Worm (Caenorhabditis elegans): ENCODE data around the gene abhd-3.2.

Gene abhd-3.2

DNA sequence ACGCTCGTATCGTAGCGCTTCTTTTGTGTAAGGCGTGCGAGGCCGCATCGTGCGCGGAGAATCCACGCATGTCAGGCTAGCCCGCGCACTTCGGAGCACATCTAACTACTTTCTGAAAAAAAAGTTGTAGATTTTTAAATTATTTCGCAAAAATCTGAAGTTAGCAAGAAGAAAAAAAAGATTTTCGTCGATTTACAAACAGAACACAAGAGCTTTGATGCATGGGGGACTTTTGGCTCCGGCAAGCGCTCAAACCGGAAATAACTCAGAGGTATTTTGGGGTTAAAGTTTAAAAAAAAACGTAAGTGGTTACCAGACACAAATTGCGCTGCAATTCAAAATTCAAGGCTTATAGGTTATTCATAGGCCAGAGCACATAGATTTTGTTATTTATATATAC, 39.6 kb upstream of the abhd-3.2 start, which contains the start of the genes F55A4.13 and nlf-1:
Gene F55A4.13 (minus strand): TSS at position 101 of the 400 bp plus-strand sequence.
Gene nlf-1 (minus strand): TSS at position 112 of the 400 bp plus-strand sequence.
- TF ChIP-seq R02D3.7 (tag; optimal IDR thresholded peaks at IDR 0.05) (no peak), snpc-4 (tag; optimal IDR thresholded peaks at IDR 0.05) (no peak), nhr-10 (tag; optimal IDR thresholded peaks at IDR 0.05) (no peak), F13H6.1 (tag; optimal IDR thresholded peaks at IDR 0.05) (no peak), ama-1 (optimal IDR thresholded peaks at IDR 0.05) (no peak), nhr-21 (tag; optimal IDR thresholded peaks at IDR 0.05) (no peak), sem-4 (tag; optimal IDR thresholded peaks at IDR 0.05) (no peak), C34F6.9 (tag; optimal IDR thresholded peaks at IDR 0.05) (no peak), peb-1 (tag; optimal IDR thresholded peaks at IDR 0.05) (no peak), ceh-16 (tag; optimal IDR thresholded peaks at IDR 0.05) (no peak), aly-2 (tag; optimal IDR thresholded peaks at IDR 0.05) (no peak), ztf-4 (tag; optimal IDR thresholded peaks at IDR 0.05) (no peak), elt-1 (tag; optimal IDR thresholded peaks at IDR 0.05) (no peak), skn-1 (tag; optimal IDR thresholded peaks at IDR 0.05) (no peak), nhr-6 (tag; optimal IDR thresholded peaks at IDR 0.05) (no peak), nhr-11 (tag; optimal IDR thresholded peaks at IDR 0.05) (no peak), sma-9 (GFP tag; optimal IDR thresholded peaks at IDR 0.05) (no peak), sma-9 (tag; optimal IDR thresholded peaks at IDR 0.05) (no peak), lin-13 (GFP tag; optimal IDR thresholded peaks at IDR 0.05) (no peak)

DNA sequence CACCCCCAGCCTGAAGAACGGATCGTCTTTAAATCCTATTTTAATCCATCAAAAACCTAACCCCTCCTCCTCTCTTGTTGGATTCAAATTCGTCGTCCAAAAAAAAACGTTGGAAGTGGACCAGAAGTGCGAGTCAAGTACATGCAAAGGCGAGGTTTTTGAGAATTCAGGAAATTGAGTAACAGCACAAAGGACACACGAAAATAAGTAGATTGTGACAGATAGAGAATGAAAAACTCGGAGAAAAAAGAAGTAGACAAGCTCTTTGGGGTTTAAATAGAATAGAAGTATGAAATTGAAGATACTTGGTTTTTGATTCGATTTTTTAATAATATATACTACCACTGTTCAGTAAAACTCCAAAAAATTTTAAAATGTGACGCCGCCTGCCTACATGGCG, 36.9 kb upstream of the abhd-3.2 start:
- TF ChIP-seq F13H6.1 (tag; optimal IDR thresholded peaks at IDR 0.05) = no peak
- TF ChIP-seq elt-1 (tag; optimal IDR thresholded peaks at IDR 0.05) = no peak
- TF ChIP-seq nhr-12 (tag; optimal IDR thresholded peaks at IDR 0.05) = no peak
- no peak for TF ChIP-seq ama-1 (optimal IDR thresholded peaks at IDR 0.05)
- TF ChIP-seq nhr-77 (tag; optimal IDR thresholded peaks at IDR 0.05) = no peak
- no peak for TF ChIP-seq mab-5 (tag; optimal IDR thresholded peaks at IDR 0.05)
- no peak for TF ChIP-seq nhr-11 (tag; optimal IDR thresholded peaks at IDR 0.05)
- no peak for TF ChIP-seq lin-39 (tag; optimal IDR thresholded peaks at IDR 0.05)
- TF ChIP-seq fos-1 (tag; optimal IDR thresholded peaks at IDR 0.05) = no peak
- no peak for TF ChIP-seq R02D3.7 (tag; optimal IDR thresholded peaks at IDR 0.05)
- TF ChIP-seq ceh-82 (tag; optimal IDR thresholded peaks at IDR 0.05) = no peak
- TF ChIP-seq egl-27 (tag; optimal IDR thresholded peaks at IDR 0.05) = no peak
- no peak for TF ChIP-seq ZK546.5 (tag; optimal IDR thresholded peaks at IDR 0.05)
- no peak for TF ChIP-seq Y55F3AM.14 (GFP tag; optimal IDR thresholded peaks at IDR 0.05)
- TF ChIP-seq unc-62 (GFP tag; optimal IDR thresholded peaks at IDR 0.05) = no peak
- TF ChIP-seq sma-9 (GFP tag; optimal IDR thresholded peaks at IDR 0.05) = no peak
- no peak for TF ChIP-seq sma-9 (tag; optimal IDR thresholded peaks at IDR 0.05)
- TF ChIP-seq zag-1 (tag; optimal IDR thresholded peaks at IDR 0.05) = no peak
- TF ChIP-seq C34F6.9 (tag; optimal IDR thresholded peaks at IDR 0.05) = no peak
- no peak for TF ChIP-seq nhr-129 (tag; optimal IDR thresholded peaks at IDR 0.05)
- TF ChIP-seq sma-3 (GFP tag; optimal IDR thresholded peaks at IDR 0.05) = no peak

DNA sequence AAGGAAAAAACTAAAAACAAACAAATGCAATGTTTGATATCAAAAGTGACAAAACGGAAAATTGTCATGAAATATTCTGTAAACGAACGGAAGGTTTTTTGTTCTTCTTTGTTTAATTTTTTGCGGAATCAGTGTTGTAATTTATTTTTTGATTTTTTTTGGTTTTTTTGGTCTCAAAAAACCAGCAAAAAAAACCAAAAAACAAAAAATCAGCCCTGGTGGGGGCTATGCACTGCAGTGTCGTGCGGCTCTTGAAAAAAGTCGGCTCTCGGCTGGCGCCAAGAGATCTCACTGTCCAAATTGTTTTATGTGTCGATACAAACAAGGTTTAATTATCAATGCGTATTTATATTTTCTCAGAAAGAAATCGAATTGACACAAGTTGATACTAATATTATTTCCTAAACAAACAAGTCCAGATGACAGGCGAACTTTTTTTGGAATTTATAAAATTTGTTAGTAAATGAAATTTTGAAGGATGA, 34.6 kb upstream of the abhd-3.2 start:
- no peak for TF ChIP-seq mbf-1 (tag; optimal IDR thresholded peaks at IDR 0.05)
- peak; percentile 55 for TF ChIP-seq sma-3 (GFP tag; optimal IDR thresholded peaks at IDR 0.05)
- TF ChIP-seq aly-2 (tag; optimal IDR thresholded peaks at IDR 0.05) = no peak
- TF ChIP-seq blmp-1 (tag; optimal IDR thresholded peaks at IDR 0.05; ENCODE audit: insufficient read depth) = no peak
- TF ChIP-seq mab-5 (tag; optimal IDR thresholded peaks at IDR 0.05) = no peak
- peak; percentile 90 for TF ChIP-seq ama-1 (optimal IDR thresholded peaks at IDR 0.05)
- peak; percentile 37 for TF ChIP-seq nhr-25 (tag; optimal IDR thresholded peaks at IDR 0.05)
- peak; percentile 16 for TF ChIP-seq lin-13 (GFP tag; optimal IDR thresholded peaks at IDR 0.05)
- TF ChIP-seq lsy-2 (tag; optimal IDR thresholded peaks at IDR 0.05) = peak in 1 of 2 experiments; percentile 23
- TF ChIP-seq crh-2 (tag; optimal IDR thresholded peaks at IDR 0.05) = peak; percentile 18
- peak; percentile 51 for TF ChIP-seq Y55F3AM.14 (GFP tag; optimal IDR thresholded peaks at IDR 0.05)
- no peak for TF ChIP-seq alr-1 (tag; optimal IDR thresholded peaks at IDR 0.05)
- peak; percentile 35 for TF ChIP-seq sma-9 (GFP tag; optimal IDR thresholded peaks at IDR 0.05)
- TF ChIP-seq sma-9 (tag; optimal IDR thresholded peaks at IDR 0.05) = no peak
- TF ChIP-seq dmd-4 (tag; optimal IDR thresholded peaks at IDR 0.05) = no peak
- no peak for TF ChIP-seq mdl-1 (tag; optimal IDR thresholded peaks at IDR 0.05)
- no peak for TF ChIP-seq peb-1 (tag; optimal IDR thresholded peaks at IDR 0.05)
- peak; percentile 55 for TF ChIP-seq gmeb-1 (tag; optimal IDR thresholded peaks at IDR 0.05)

All from whole organism, L2 larva.